Fruit fly (Drosophila melanogaster): ENCODE measurements around the gene Lasp.

Gene Lasp

dm6 chr3L:16644505-16644904, 67.0 kb downstream of the Lasp start:
- TF ChIP-seq Sp1 (GFP tag; optimal IDR thresholded peaks at IDR 0.05) (no peak), br (GFP tag; optimal IDR thresholded peaks at IDR 0.05) (no peak), psq (GFP tag; optimal IDR thresholded peaks at IDR 0.05) (no peak), pan (optimal IDR thresholded peaks at IDR 0.05) (no peak), dmrt93B (GFP tag; optimal IDR thresholded peaks at IDR 0.05) (no peak), GATAd (GFP tag; optimal IDR thresholded peaks at IDR 0.05) (no peak), Dif (GFP tag; optimal IDR thresholded peaks at IDR 0.05; ENCODE audit: partially characterized antibody) (no peak), sv (GFP tag; optimal IDR thresholded peaks at IDR 0.05) (no peak)

DNA sequence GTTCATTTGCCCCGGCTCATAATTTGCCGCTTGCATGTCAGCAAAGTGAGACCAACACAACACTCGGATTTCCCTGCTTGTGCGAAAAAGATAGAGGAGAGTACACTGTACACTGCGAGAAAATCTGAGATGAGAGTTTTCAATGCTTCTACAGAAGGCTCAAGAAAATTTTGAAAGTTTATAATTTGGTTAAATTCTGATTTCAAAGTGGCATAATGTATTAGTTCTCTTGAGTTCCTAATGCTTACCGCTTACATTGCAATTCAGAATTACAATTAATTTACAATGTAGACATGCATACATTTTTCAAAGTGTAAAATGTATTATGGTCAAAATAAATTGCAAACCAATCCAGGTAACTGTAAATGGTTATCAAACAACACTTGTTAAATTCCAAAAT, 68.5 kb downstream of the Lasp start:
- TF ChIP-seq CrebA (GFP tag; optimal IDR thresholded peaks at IDR 0.05; ENCODE audit: borderline replicate concordance) (no peak), brk (GFP tag; optimal IDR thresholded peaks at IDR 0.05) (no peak), HLH106 (tag; optimal IDR thresholded peaks at IDR 0.05) (no peak), dsf (GFP tag; optimal IDR thresholded peaks at IDR 0.05; ENCODE audit: borderline replicate concordance) (no peak), tai (GFP tag; optimal IDR thresholded peaks at IDR 0.05) (no peak), CG9705 (GFP tag; optimal IDR thresholded peaks at IDR 0.05) (no peak), sv (GFP tag; optimal IDR thresholded peaks at IDR 0.05) (no peak), rgr (GFP tag; optimal IDR thresholded peaks at IDR 0.05) (no peak), foxo (GFP tag; optimal IDR thresholded peaks at IDR 0.05) (no peak)

- TF ChIP-seq usp (GFP tag; optimal IDR thresholded peaks at IDR 0.05) = no peak
- peak; percentile 27 for TF ChIP-seq h (GFP tag; optimal IDR thresholded peaks at IDR 0.05)
- TF ChIP-seq Hnf4 (GFP tag; optimal IDR thresholded peaks at IDR 0.05) = no peak
- no peak for TF ChIP-seq Dfd (GFP tag; optimal IDR thresholded peaks at IDR 0.05)
- TF ChIP-seq Sp1 (GFP tag; optimal IDR thresholded peaks at IDR 0.05) = peak; percentile 41
- TF ChIP-seq N (GFP tag; optimal IDR thresholded peaks at IDR 0.05) = no peak
- peak in 1 of 2 experiments; percentile 68 for TF ChIP-seq foxo (GFP tag; optimal IDR thresholded peaks at IDR 0.05)
- TF ChIP-seq psq (GFP tag; optimal IDR thresholded peaks at IDR 0.05) = peak; percentile 36
- no peak for TF ChIP-seq sage (GFP tag; optimal IDR thresholded peaks at IDR 0.05)
- peak; percentile 8 for TF ChIP-seq br (GFP tag; optimal IDR thresholded peaks at IDR 0.05)
- peak; percentile 45 for TF ChIP-seq fru (GFP tag; optimal IDR thresholded peaks at IDR 0.05)
- no peak for TF ChIP-seq CG32264 (GFP tag; optimal IDR thresholded peaks at IDR 0.05)
- TF ChIP-seq tai (GFP tag; optimal IDR thresholded peaks at IDR 0.05) = no peak
- no peak for TF ChIP-seq CrebA (GFP tag; optimal IDR thresholded peaks at IDR 0.05; ENCODE audit: borderline replicate concordance)
- no peak for TF ChIP-seq dsf (GFP tag; optimal IDR thresholded peaks at IDR 0.05; ENCODE audit: borderline replicate concordance)
- no peak for TF ChIP-seq brk (GFP tag; optimal IDR thresholded peaks at IDR 0.05)
- TF ChIP-seq Abd-B (GFP tag; optimal IDR thresholded peaks at IDR 0.05) = no peak
- no peak for TF ChIP-seq Mio (GFP tag; optimal IDR thresholded peaks at IDR 0.05)
- TF ChIP-seq HLH106 (tag; optimal IDR thresholded peaks at IDR 0.05) = peak; percentile 28
- TF ChIP-seq lola (GFP tag; optimal IDR thresholded peaks at IDR 0.05) = no peak
- TF ChIP-seq Jra (GFP tag; optimal IDR thresholded peaks at IDR 0.05) = no peak
- peak; percentile 20 for TF ChIP-seq rgr (GFP tag; optimal IDR thresholded peaks at IDR 0.05)
- no peak for TF ChIP-seq Myc (optimal IDR thresholded peaks at IDR 0.05)
- no peak for TF ChIP-seq pan (optimal IDR thresholded peaks at IDR 0.05)
- no peak for TF ChIP-seq Rel (GFP tag; optimal IDR thresholded peaks at IDR 0.05)
- no peak for TF ChIP-seq Rel (tag; optimal IDR thresholded peaks at IDR 0.05)
- TF ChIP-seq GATAd (GFP tag; optimal IDR thresholded peaks at IDR 0.05) = no peak
- no peak for TF ChIP-seq jim (GFP tag; optimal IDR thresholded peaks at IDR 0.05)
- no peak for TF ChIP-seq Hr78 (GFP tag; optimal IDR thresholded peaks at IDR 0.05)
- TF ChIP-seq dl (GFP tag; optimal IDR thresholded peaks at IDR 0.05; ENCODE audit: insufficient read depth in 1 of 2, partially characterized antibody in 2 of 2) = no peak
- TF ChIP-seq sv (GFP tag; optimal IDR thresholded peaks at IDR 0.05) = peak; percentile 10
- no peak for TF ChIP-seq Vsx2 (GFP tag; optimal IDR thresholded peaks at IDR 0.05; ENCODE audit: partially characterized antibody)
- TF ChIP-seq dmrt93B (GFP tag; optimal IDR thresholded peaks at IDR 0.05) = peak; percentile 14
- no peak for TF ChIP-seq Hr83 (GFP tag; optimal IDR thresholded peaks at IDR 0.05; ENCODE audit: poor library complexity, severe bottlenecking)
- TF ChIP-seq OdsH (GFP tag; optimal IDR thresholded peaks at IDR 0.05) = peak; percentile 49
- no peak for TF ChIP-seq Dif (GFP tag; optimal IDR thresholded peaks at IDR 0.05; ENCODE audit: partially characterized antibody)
- peak; percentile 20 for TF ChIP-seq ey (GFP tag; optimal IDR thresholded peaks at IDR 0.05)
- no peak for TF ChIP-seq CG9705 (GFP tag; optimal IDR thresholded peaks at IDR 0.05)
- no peak for TF ChIP-seq woc (GFP tag; optimal IDR thresholded peaks at IDR 0.05)
Measured at dm6 chr3L:16642088-16642507, 69.4 kb downstream of the Lasp start.

Data from whole organism, wandering third instar larva.